Fruit fly (Drosophila melanogaster): ENCODE data around the gene comt.
A peak's percentile ranks its signal among the peaks of the same experiment; 100 is the strongest.

The comt gene

DNA sequence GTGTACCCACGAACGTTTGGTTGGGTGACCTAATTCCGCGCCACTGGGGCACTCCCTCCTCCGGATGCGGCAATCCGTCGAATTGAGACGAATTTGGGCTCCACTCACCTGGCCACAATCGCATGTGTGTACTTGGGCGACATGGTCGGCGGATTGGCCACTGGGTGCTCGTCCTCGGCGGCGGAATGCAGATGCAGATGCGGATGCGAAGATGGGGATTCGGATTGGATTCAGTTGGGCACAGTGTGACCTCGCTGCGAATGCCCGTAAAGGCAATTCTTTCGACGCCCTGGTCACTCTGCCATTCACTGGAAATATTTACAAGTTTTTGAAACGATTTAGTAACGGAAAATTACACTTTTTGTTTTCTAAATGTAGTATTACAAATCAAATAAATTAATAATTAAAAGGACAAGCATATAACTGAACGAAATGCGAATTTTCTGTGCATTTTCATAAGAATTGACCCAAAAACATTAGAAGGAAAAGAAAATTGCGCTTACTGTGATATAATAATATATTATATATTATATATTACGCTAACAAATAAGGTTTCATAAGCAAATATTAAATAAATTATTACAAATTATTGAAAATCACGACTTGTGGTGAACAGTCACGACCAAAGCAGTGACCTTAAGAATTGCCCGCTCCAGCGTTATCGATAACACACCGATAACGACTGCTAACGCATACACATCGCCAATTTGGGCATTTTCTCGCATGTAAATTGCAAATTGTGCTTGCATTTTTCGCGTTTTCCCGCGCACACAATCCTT, 37.8 kb downstream of the comt start, which contains the start of gene CG1622 (continued):
- TF ChIP-seq CG31224 (GFP tag; IDR thresholded peaks at IDR 0.05): peak; percentile 47; the same call in 1 of the 2 replicates
- 0 out of 3 replicates have a peak, but pooled peaks have one; percentile 30 for TF ChIP-seq ci (GFP tag; IDR thresholded peaks at IDR 0.05)
- TF ChIP-seq CG6683 (GFP tag; optimal IDR thresholded peaks at IDR 0.05): no peak
- TF ChIP-seq CG9727 (GFP tag; optimal IDR thresholded peaks at IDR 0.05): peak; percentile 42
- no peak for TF ChIP-seq CG1233 (GFP tag; optimal IDR thresholded peaks at IDR 0.05)
- peak; percentile 28; the same call in 1 of the 2 replicates for TF ChIP-seq E2f2 (GFP tag; IDR thresholded peaks at IDR 0.05)
- TF ChIP-seq CG10366 (GFP tag; IDR thresholded peaks at IDR 0.05): no peak
- TF ChIP-seq CG5953 (GFP tag; IDR thresholded peaks at IDR 0.05): no peak
- TF ChIP-seq prd (optimal IDR thresholded peaks at IDR 0.05): no peak
- TF ChIP-seq prd (GFP tag; IDR thresholded peaks at IDR 0.05): peak; percentile 61; the same call in 2 of the 3 replicates
- no peak for TF ChIP-seq tll (GFP tag; optimal IDR thresholded peaks at IDR 0.05)
- TF ChIP-seq CG16813 (GFP tag; IDR thresholded peaks at IDR 0.05; ENCODE audit: partially characterized antibody): peak; percentile 43; the same call in 1 of the 3 replicates
- TF ChIP-seq CG17612 (GFP tag; IDR thresholded peaks at IDR 0.05): no peak
- no peak for TF ChIP-seq Dip3 (GFP tag; optimal IDR thresholded peaks at IDR 0.05)
- no peak for TF ChIP-seq CG10654 (GFP tag; optimal IDR thresholded peaks at IDR 0.05)
- TF ChIP-seq dm (GFP tag; optimal IDR thresholded peaks at IDR 0.05): no peak
- no peak for TF ChIP-seq GATAe (GFP tag; conservative IDR thresholded peaks at IDR 0.05)
- TF ChIP-seq CG3407 (GFP tag; optimal IDR thresholded peaks at IDR 0.05): no peak
- no peak for TF ChIP-seq shn (GFP tag; optimal IDR thresholded peaks at IDR 0.05)
- TF ChIP-seq Ssrp (tag; optimal IDR thresholded peaks at IDR 0.05): peak; percentile 17
- 0 out of 3 replicates have a peak, but pooled peaks have one; percentile 13 for TF ChIP-seq HLH4C (GFP tag; IDR thresholded peaks at IDR 0.05; ENCODE audit: partially characterized antibody)
- TF ChIP-seq CG13296 (GFP tag; optimal IDR thresholded peaks at IDR 0.05): no peak
- no peak for TF ChIP-seq B-H2 (GFP tag; optimal IDR thresholded peaks at IDR 0.05)
- no peak for TF ChIP-seq sens-2 (GFP tag; IDR thresholded peaks at IDR 0.05)
- no peak for TF ChIP-seq CG4707 (GFP tag; optimal IDR thresholded peaks at IDR 0.05)
- peak; percentile 39 for TF ChIP-seq CG7556 (GFP tag; optimal IDR thresholded peaks at IDR 0.05)
- no peak for TF ChIP-seq sim (GFP tag; IDR thresholded peaks at IDR 0.05)
- TF ChIP-seq unc-4 (GFP tag; IDR thresholded peaks at IDR 0.05; ENCODE audit: partially characterized antibody): peak; percentile 33
- no peak for TF ChIP-seq ttk (GFP tag; IDR thresholded peaks at IDR 0.05)
- TF ChIP-seq bcd (GFP tag; optimal IDR thresholded peaks at IDR 0.05): no peak
- TF ChIP-seq nau (GFP tag; optimal IDR thresholded peaks at IDR 0.05): no peak
- peak; percentile 76 for TF ChIP-seq Myb (GFP tag; optimal IDR thresholded peaks at IDR 0.05)
- TF ChIP-seq inv (GFP tag; IDR thresholded peaks at IDR 0.05; ENCODE audit: partially characterized antibody): no peak
- TF ChIP-seq Bteb2 (GFP tag; optimal IDR thresholded peaks at IDR 0.05): no peak
- TF ChIP-seq CG7745 (tag; optimal IDR thresholded peaks at IDR 0.05): no peak
- TF ChIP-seq trem (tag; optimal IDR thresholded peaks at IDR 0.05): peak; percentile 22
- TF ChIP-seq Fer3 (tag; optimal IDR thresholded peaks at IDR 0.05): peak; percentile 8
- no peak for TF ChIP-seq z (GFP tag; IDR thresholded peaks at IDR 0.05)
- no peak for TF ChIP-seq D (optimal IDR thresholded peaks at IDR 0.05)
- no peak for TF ChIP-seq D (GFP tag; optimal IDR thresholded peaks at IDR 0.05)
- no peak for TF ChIP-seq CG11695 (GFP tag; IDR thresholded peaks at IDR 0.05)
- no peak for TF ChIP-seq Tbp (GFP tag; optimal IDR thresholded peaks at IDR 0.05)
- no peak for TF ChIP-seq ERR (GFP tag; optimal IDR thresholded peaks at IDR 0.05)
- TF ChIP-seq HmgD (GFP tag; optimal IDR thresholded peaks at IDR 0.05): no peak
- no peak for TF ChIP-seq gsb-n (tag; optimal IDR thresholded peaks at IDR 0.05)
- no peak for TF ChIP-seq Gsc (GFP tag; IDR thresholded peaks at IDR 0.05)
- no peak for TF ChIP-seq ato (GFP tag; IDR thresholded peaks at IDR 0.05; ENCODE audit: partially characterized antibody)
- TF ChIP-seq CG4820 (GFP tag; optimal IDR thresholded peaks at IDR 0.05): no peak
- TF ChIP-seq stwl (tag; optimal IDR thresholded peaks at IDR 0.05): peak; percentile 17
- no peak for TF ChIP-seq CG2202 (tag; optimal IDR thresholded peaks at IDR 0.05)
